In genomic region chr2L:6508666-6509065, dm6 we compare ENCODE assay signal across 2 fruit fly cellular contexts.
TF ChIP-seq lines count a peak whose summit lies in the region.

No protein-coding gene starts in this region.

TF ChIP-seq in whole organism, embryonic, 481 proteins besides CTCF, POLR2A, EP300 and RAD21 (continued from another document and continues in another):
- TF ChIP-seq lov (optimal IDR thresholded peaks at IDR 0.05; lab: Kevin White, UChicago), result no peak
- TF ChIP-seq lov (GFP tag; IDR thresholded peaks at IDR 0.05; lab: Robert Waterston, UW), result no peak
- no peak for TF ChIP-seq MBD-R2 (GFP tag; IDR thresholded peaks at IDR 0.05; lab: Robert Waterston, UW)
- TF ChIP-seq pum (GFP tag; optimal IDR thresholded peaks at IDR 0.05; lab: Kevin White, UChicago), result no peak
- TF ChIP-seq nau (GFP tag; optimal IDR thresholded peaks at IDR 0.05; lab: Kevin White, UChicago), result no peak
- no peak for TF ChIP-seq Hsf (GFP tag; optimal IDR thresholded peaks at IDR 0.05; lab: Kevin White, UChicago)
- TF ChIP-seq row (GFP tag; IDR thresholded peaks at IDR 0.05; lab: Robert Waterston, UW), result peak; percentile 32; the same call in 2 of the 3 replicates
- no peak for TF ChIP-seq Dbx (GFP tag; IDR thresholded peaks at IDR 0.05; lab: Robert Waterston, UW)
- no peak for TF ChIP-seq CG43689 (GFP tag; IDR thresholded peaks at IDR 0.05; lab: Robert Waterston, UW)
- no peak for TF ChIP-seq nerfin-2 (GFP tag; IDR thresholded peaks at IDR 0.05; lab: Robert Waterston, UW; ENCODE audit: partially characterized antibody)
- no peak for TF ChIP-seq CG2199 (GFP tag; IDR thresholded peaks at IDR 0.05; lab: Robert Waterston, UW)
- no peak for TF ChIP-seq gro (GFP tag; optimal IDR thresholded peaks at IDR 0.05; lab: Kevin White, UChicago)
- TF ChIP-seq Max (GFP tag; optimal IDR thresholded peaks at IDR 0.05; lab: Kevin White, UChicago), result no peak
- no peak for TF ChIP-seq stwl (tag; optimal IDR thresholded peaks at IDR 0.05; lab: Kevin White, UChicago)
- TF ChIP-seq ranshi (GFP tag; IDR thresholded peaks at IDR 0.05; lab: Robert Waterston, UW), result no peak
- peak; percentile 46 for TF ChIP-seq CG1603 (tag; optimal IDR thresholded peaks at IDR 0.05; lab: Kevin White, UChicago)
- TF ChIP-seq CG10462 (GFP tag; optimal IDR thresholded peaks at IDR 0.05; lab: Kevin White, UChicago), result no peak
- no peak for TF ChIP-seq CG6175 (GFP tag; IDR thresholded peaks at IDR 0.05; lab: Robert Waterston, UW)
- no peak for TF ChIP-seq pzg (GFP tag; optimal IDR thresholded peaks at IDR 0.05; lab: Kevin White, UChicago)
- TF ChIP-seq p53 (GFP tag; optimal IDR thresholded peaks at IDR 0.05; lab: Kevin White, UChicago), result no peak
- TF ChIP-seq Atf3 (GFP tag; optimal IDR thresholded peaks at IDR 0.05; lab: Kevin White, UChicago), result no peak
- no peak for TF ChIP-seq Myb (GFP tag; optimal IDR thresholded peaks at IDR 0.05; lab: Kevin White, UChicago)
- no peak for TF ChIP-seq hkb (optimal IDR thresholded peaks at IDR 0.05; lab: Kevin White, UChicago)
- TF ChIP-seq hkb (GFP tag; IDR thresholded peaks at IDR 0.05; lab: Robert Waterston, UW), result peak; percentile 36; the same call in 1 of the 2 replicates
- TF ChIP-seq disco-r (GFP tag; optimal IDR thresholded peaks at IDR 0.05; lab: Kevin White, UChicago), result no peak
- TF ChIP-seq CoRest (tag; optimal IDR thresholded peaks at IDR 0.05; lab: Kevin White, UChicago), result peak; percentile 27
- peak; percentile 12 for TF ChIP-seq gcm (GFP tag; optimal IDR thresholded peaks at IDR 0.05; lab: Kevin White, UChicago)
- no peak for TF ChIP-seq fd102C (GFP tag; optimal IDR thresholded peaks at IDR 0.05; lab: Kevin White, UChicago)
- no peak for TF ChIP-seq Lhr (GFP tag; optimal IDR thresholded peaks at IDR 0.05; lab: Kevin White, UChicago)
- TF ChIP-seq CG11695 (GFP tag; IDR thresholded peaks at IDR 0.05; lab: Robert Waterston, UW), result no peak
- no peak for TF ChIP-seq Hr39 (optimal IDR thresholded peaks at IDR 0.05; lab: Kevin White, UChicago)
- no peak for TF ChIP-seq CG7357 (GFP tag; IDR thresholded peaks at IDR 0.05; lab: Robert Waterston, UW)
- TF ChIP-seq CG34376 (GFP tag; optimal IDR thresholded peaks at IDR 0.05; lab: Kevin White, UChicago), result no peak
- no peak for TF ChIP-seq CG13296 (GFP tag; optimal IDR thresholded peaks at IDR 0.05; lab: Kevin White, UChicago)
- no peak for TF ChIP-seq CG31388 (GFP tag; optimal IDR thresholded peaks at IDR 0.05; lab: Kevin White, UChicago)
- no peak for TF ChIP-seq usp (GFP tag; optimal IDR thresholded peaks at IDR 0.05; lab: Kevin White, UChicago)
- no peak for TF ChIP-seq Ets65A (GFP tag; lab: Kevin White, UChicago)
- no peak for TF ChIP-seq cas (GFP tag; IDR thresholded peaks at IDR 0.05; lab: Robert Waterston, UW)
- no peak for TF ChIP-seq dan (GFP tag; IDR thresholded peaks at IDR 0.05; lab: Robert Waterston, UW)
- no peak for TF ChIP-seq CG4730 (GFP tag; IDR thresholded peaks at IDR 0.05; lab: Robert Waterston, UW)
- TF ChIP-seq gfzf (GFP tag; optimal IDR thresholded peaks at IDR 0.05; lab: Kevin White, UChicago), result no peak
- no peak for TF ChIP-seq sd (tag; optimal IDR thresholded peaks at IDR 0.05; lab: Kevin White, UChicago)
- no peak for TF ChIP-seq CG17186 (GFP tag; optimal IDR thresholded peaks at IDR 0.05; lab: Kevin White, UChicago)
- no peak for TF ChIP-seq CrebB (tag; optimal IDR thresholded peaks at IDR 0.05; lab: Kevin White, UChicago)
- TF ChIP-seq ftz-f1 (GFP tag; optimal IDR thresholded peaks at IDR 0.05; lab: Kevin White, UChicago), result no peak
- no peak for TF ChIP-seq CG6654 (GFP tag; optimal IDR thresholded peaks at IDR 0.05; lab: Kevin White, UChicago)
- TF ChIP-seq Bteb2 (GFP tag; optimal IDR thresholded peaks at IDR 0.05; lab: Kevin White, UChicago), result no peak
- TF ChIP-seq jing (GFP tag; optimal IDR thresholded peaks at IDR 0.05; lab: Kevin White, UChicago), result peak; percentile 6
- no peak for TF ChIP-seq gsb (GFP tag; IDR thresholded peaks at IDR 0.05; lab: Robert Waterston, UW)
- no peak for TF ChIP-seq CG11085 (GFP tag; IDR thresholded peaks at IDR 0.05; lab: Robert Waterston, UW)
- TF ChIP-seq dmrt11E (tag; optimal IDR thresholded peaks at IDR 0.05; lab: Kevin White, UChicago), result peak; percentile 46
- TF ChIP-seq CG8478 (optimal IDR thresholded peaks at IDR 0.05; lab: Kevin White, UChicago), result no peak
- TF ChIP-seq CG15269 (tag; optimal IDR thresholded peaks at IDR 0.05; lab: Kevin White, UChicago), result no peak
- 0 out of 2 replicates have a peak, but pooled peaks have one; percentile 34 for TF ChIP-seq CG4404 (GFP tag; IDR thresholded peaks at IDR 0.05; lab: Robert Waterston, UW)
- no peak for TF ChIP-seq tx (GFP tag; optimal IDR thresholded peaks at IDR 0.05; lab: Kevin White, UChicago)
- no peak for TF ChIP-seq BEAF-32 (GFP tag; optimal IDR thresholded peaks at IDR 0.05; lab: Kevin White, UChicago)
- no peak for TF ChIP-seq cwo (GFP tag; optimal IDR thresholded peaks at IDR 0.05; lab: Kevin White, UChicago)
- no peak for TF ChIP-seq ato (GFP tag; IDR thresholded peaks at IDR 0.05; lab: Robert Waterston, UW; ENCODE audit: partially characterized antibody)
- TF ChIP-seq CG33213 (GFP tag; optimal IDR thresholded peaks at IDR 0.05; lab: Kevin White, UChicago), result no peak
- no peak for TF ChIP-seq CG10274 (GFP tag; optimal IDR thresholded peaks at IDR 0.05; lab: Kevin White, UChicago)
- TF ChIP-seq aop (GFP tag; IDR thresholded peaks at IDR 0.05; lab: Robert Waterston, UW), result no peak
- TF ChIP-seq en (GFP tag; optimal IDR thresholded peaks at IDR 0.05; lab: Kevin White, UChicago), result no peak
- no peak for TF ChIP-seq slp2 (GFP tag; optimal IDR thresholded peaks at IDR 0.05; lab: Kevin White, UChicago)
- TF ChIP-seq CG9609 (GFP tag; optimal IDR thresholded peaks at IDR 0.05; lab: Kevin White, UChicago), result no peak
- 0 out of 3 replicates have a peak, but pooled peaks have one; percentile 14 for TF ChIP-seq ci (GFP tag; IDR thresholded peaks at IDR 0.05; lab: Robert Waterston, UW)
- TF ChIP-seq dmrt99B (tag; optimal IDR thresholded peaks at IDR 0.05; lab: Kevin White, UChicago), result peak; percentile 55
- no peak for TF ChIP-seq wor (GFP tag; IDR thresholded peaks at IDR 0.05; lab: Robert Waterston, UW)
- peak; percentile 40 for TF ChIP-seq Blimp-1 (GFP tag; optimal IDR thresholded peaks at IDR 0.05; lab: Kevin White, UChicago)
- no peak for TF ChIP-seq prd (optimal IDR thresholded peaks at IDR 0.05; lab: Kevin White, UChicago)
- TF ChIP-seq prd (GFP tag; IDR thresholded peaks at IDR 0.05; lab: Robert Waterston, UW), result peak; percentile 69; the same call in 2 of the 3 replicates

TF ChIP-seq in whole organism, prepupa, 60 proteins besides CTCF, POLR2A, EP300 and RAD21 (continued from another document):
- TF ChIP-seq CG8319 (GFP tag; optimal IDR thresholded peaks at IDR 0.05; lab: Kevin White, UChicago) (peak; percentile 41), Sox14 (GFP tag; optimal IDR thresholded peaks at IDR 0.05; lab: Kevin White, UChicago) (peak; percentile 28), dac (GFP tag; optimal IDR thresholded peaks at IDR 0.05; lab: Kevin White, UChicago) (no peak), Hr4 (GFP tag; optimal IDR thresholded peaks at IDR 0.05; lab: Kevin White, UChicago) (peak; percentile 58), CG11762 (GFP tag; optimal IDR thresholded peaks at IDR 0.05; lab: Kevin White, UChicago; ENCODE audit: insufficient read depth) (peak; percentile 43), CG32006 (GFP tag; optimal IDR thresholded peaks at IDR 0.05; lab: Kevin White, UChicago) (peak; percentile 75), Ets96B (tag; optimal IDR thresholded peaks at IDR 0.05; lab: Kevin White, UChicago) (peak; percentile 39), CG6854 (GFP tag; optimal IDR thresholded peaks at IDR 0.05; lab: Kevin White, UChicago) (no peak), cyc (GFP tag; optimal IDR thresholded peaks at IDR 0.05; lab: Kevin White, UChicago) (peak; percentile 41), CG6276 (GFP tag; optimal IDR thresholded peaks at IDR 0.05; lab: Kevin White, UChicago) (peak; percentile 43), Eip78C (GFP tag; lab: Kevin White, UChicago) (peak; percentile 90), svp (GFP tag; lab: Kevin White, UChicago) (no peak), Eip93F (GFP tag; optimal IDR thresholded peaks at IDR 0.05; lab: Kevin White, UChicago) (no peak), Sox15 (GFP tag; optimal IDR thresholded peaks at IDR 0.05; lab: Kevin White, UChicago) (peak; percentile 57), CG15336 (GFP tag; IDR thresholded peaks at IDR 0.05; lab: Robert Waterston, UW) (peak; percentile 69), Hr38 (GFP tag; optimal IDR thresholded peaks at IDR 0.05; lab: Kevin White, UChicago) (no peak), CG10669 (GFP tag; optimal IDR thresholded peaks at IDR 0.05; lab: Kevin White, UChicago) (peak; percentile 44), Lpt (GFP tag; optimal IDR thresholded peaks at IDR 0.05; lab: Kevin White, UChicago) (peak; percentile 57), spab (GFP tag; optimal IDR thresholded peaks at IDR 0.05; lab: Kevin White, UChicago) (peak; percentile 26), esn (GFP tag; optimal IDR thresholded peaks at IDR 0.05; lab: Kevin White, UChicago) (peak; percentile 56), salr (GFP tag; optimal IDR thresholded peaks at IDR 0.05; lab: Kevin White, UChicago) (peak in 1 of 2 experiments; percentile 12), CG3919 (GFP tag; optimal IDR thresholded peaks at IDR 0.05; lab: Kevin White, UChicago) (peak; percentile 69), CG31627 (GFP tag; optimal IDR thresholded peaks at IDR 0.05; lab: Kevin White, UChicago) (peak; percentile 43), acj6 (GFP tag; optimal IDR thresholded peaks at IDR 0.05; lab: Kevin White, UChicago) (peak; percentile 68), topi (GFP tag; optimal IDR thresholded peaks at IDR 0.05; lab: Kevin White, UChicago) (no peak), Ets21C (GFP tag; optimal IDR thresholded peaks at IDR 0.05; lab: Kevin White, UChicago) (no peak), CG3032 (tag; optimal IDR thresholded peaks at IDR 0.05; lab: Kevin White, UChicago) (peak; percentile 46), CG8119 (GFP tag; IDR thresholded peaks at IDR 0.05; lab: Robert Waterston, UW) (peak; percentile 64), dsx (GFP tag; optimal IDR thresholded peaks at IDR 0.05; lab: Kevin White, UChicago; ENCODE audit: poor library complexity, severe bottlenecking) (peak; percentile 23), CG7368 (GFP tag; optimal IDR thresholded peaks at IDR 0.05; lab: Kevin White, UChicago) (peak; percentile 41), Eip75B (GFP tag; optimal IDR thresholded peaks at IDR 0.05; lab: Kevin White, UChicago) (peak; percentile 38), achi (GFP tag; optimal IDR thresholded peaks at IDR 0.05; lab: Kevin White, UChicago) (peak; percentile 66), fkh (GFP tag; optimal IDR thresholded peaks at IDR 0.05; lab: Kevin White, UChicago) (no peak), CG34406 (GFP tag; optimal IDR thresholded peaks at IDR 0.05; lab: Kevin White, UChicago) (peak; percentile 70), Blimp-1 (GFP tag; optimal IDR thresholded peaks at IDR 0.05; lab: Kevin White, UChicago) (no peak), eg (GFP tag; IDR thresholded peaks at IDR 0.05; lab: Robert Waterston, UW) (peak; percentile 73), CG11902 (GFP tag; optimal IDR thresholded peaks at IDR 0.05; lab: Kevin White, UChicago) (peak; percentile 53)
